Fruit fly (Drosophila melanogaster) whole organism, embryonic: ENCODE measurements around the gene MESR3.

ENCODE experiments used
- C15 ChIP-seq: fragments of 200-800 bp; sonication (Bioruptor generic); IDR thresholded peaks from 3 replicates; pipeline ENCODE4 v1.3.6; 2022; ENCODE audit warnings: missing biosample characterization, missing genetic modification characterization
- CG10209 ChIP-seq: fragments of 200-800 bp; sonication (Bioruptor generic); optimal IDR thresholded peaks from 3 replicates; lab custom pipeline; 2017; ENCODE audit warnings: missing biosample characterization, mild to moderate bottlenecking, missing genetic modification characterization, missing genetic modification reagents
- CG11085 ChIP-seq: fragments of 200-800 bp; sonication (Bioruptor generic); IDR thresholded peaks from 2 replicates; pipeline ENCODE4 v1.3.6; 2022; ENCODE audit warnings: missing biosample characterization, missing genetic modification characterization
- CG11093 ChIP-seq: fragments of 200-800 bp; sonication (Bioruptor generic); IDR thresholded peaks from 3 replicates; pipeline ENCODE4 v1.3.6; 2022; ENCODE audit warnings: missing biosample characterization, missing genetic modification characterization
- CG12236 ChIP-seq: fragments of 200-800 bp; sonication (Bioruptor generic); optimal IDR thresholded peaks from 2 replicates; lab custom pipeline; 2016; ENCODE audit warnings: missing biosample characterization, missing genetic modification characterization
- CG13775 ChIP-seq: fragments of 200-800 bp; sonication (Bioruptor generic); optimal IDR thresholded peaks from 3 replicates; lab custom pipeline; 2017; ENCODE audit warnings: missing biosample characterization, mild to moderate bottlenecking, missing genetic modification characterization
- CG14014 ChIP-seq: fragments of 200-800 bp; sonication (Bioruptor generic); IDR thresholded peaks from 2 replicates; pipeline ENCODE4 v1.3.6; 2022; ENCODE audit warnings: missing biosample characterization, missing genetic modification characterization
- CG14050 ChIP-seq: fragments of 200-800 bp; sonication (Bioruptor generic); IDR thresholded peaks from 3 replicates; pipeline ENCODE4 v1.3.6; 2022; ENCODE audit warnings: missing biosample characterization, missing genetic modification characterization
- CG14710 ChIP-seq: fragments of 200-800 bp; sonication (Bioruptor generic); optimal IDR thresholded peaks from 3 replicates; lab custom pipeline; 2019; ENCODE audit warnings: missing biosample characterization, mild to moderate bottlenecking, missing genetic modification characterization, moderate library complexity
- CG17361 ChIP-seq: fragments of 200-800 bp; sonication (Bioruptor generic); IDR thresholded peaks from 3 replicates; pipeline ENCODE4 v1.3.6; 2022; ENCODE audit warnings: missing biosample characterization, missing genetic modification characterization
- CG18011 ChIP-seq: fragments of 200-800 bp; sonication (Bioruptor generic); optimal IDR thresholded peaks from 2 replicates; lab custom pipeline; 2017; ENCODE audit warnings: missing biosample characterization, missing genetic modification characterization, mild to moderate bottlenecking, moderate library complexity, missing genotype
- CG33557 ChIP-seq: fragments of 200-800 bp; sonication (Bioruptor generic); optimal IDR thresholded peaks from 2 replicates; lab custom pipeline; 2019; ENCODE audit warnings: missing biosample characterization, mild to moderate bottlenecking, missing genetic modification characterization, moderate library complexity
- CG4424 ChIP-seq: fragments of 200-800 bp; sonication (Bioruptor generic); optimal IDR thresholded peaks from 3 replicates; lab custom pipeline; 2016; ENCODE audit warnings: missing biosample characterization, missing genetic modification characterization
- CG4854 ChIP-seq: fragments of 200-800 bp; sonication (Bioruptor generic); optimal IDR thresholded peaks from 2 replicates; lab custom pipeline; 2016; ENCODE audit warnings: missing biosample characterization, missing genetic modification characterization, inconsistent platforms
- CG7271 ChIP-seq: fragments of 200-800 bp; sonication (Bioruptor generic); optimal IDR thresholded peaks from 2 replicates; lab custom pipeline; 2018; ENCODE audit warnings: missing biosample characterization, mild to moderate bottlenecking, missing genetic modification characterization, moderate library complexity
- CG8924 ChIP-seq: fragments of 200-800 bp; optimal IDR thresholded peaks from 3 replicates; lab custom pipeline; 2019; ENCODE audit warnings: missing biosample characterization, mild to moderate bottlenecking, missing genetic modification characterization, moderate library complexity
- CoRest ChIP-seq: fragments of 200-800 bp; sonication (Bioruptor generic); optimal IDR thresholded peaks from 3 replicates; lab custom pipeline; 2018; ENCODE audit warnings: missing biosample characterization, mild to moderate bottlenecking, missing genetic modification characterization, moderate library complexity
- HLH3B ChIP-seq: fragments of 200-800 bp; sonication (Bioruptor generic); IDR thresholded peaks from 2 replicates; pipeline ENCODE4 v1.3.6; 2022; ENCODE audit warnings: missing biosample characterization, missing genetic modification characterization
- Hmr ChIP-seq: fragments of 200-800 bp; sonication (Bioruptor generic); optimal IDR thresholded peaks from 3 replicates; lab custom pipeline; 2017; ENCODE audit warnings: mild to moderate bottlenecking, missing biosample characterization, missing genetic modification reagents, missing genetic modification characterization
- Lpt ChIP-seq: fragments of >200 bp; optimal IDR thresholded peaks from 2 replicates; lab custom pipeline; 2018; ENCODE audit warnings: missing biosample characterization, missing genetic modification characterization
- MESR4 ChIP-seq: fragments of 200-800 bp; sonication (Bioruptor generic); optimal IDR thresholded peaks from 2 replicates; lab custom pipeline; 2018; ENCODE audit warnings: missing biosample characterization, mild to moderate bottlenecking, missing genetic modification characterization, moderate library complexity
- Mes4 ChIP-seq: fragments of 200-800 bp; sonication (Bioruptor generic); optimal IDR thresholded peaks from 2 replicates; lab custom pipeline; 2016; ENCODE audit warnings: missing biosample characterization, missing genetic modification characterization
- Mrtf ChIP-seq: fragments of 200-800 bp; sonication (Bioruptor generic); IDR thresholded peaks from 3 replicates; pipeline ENCODE4 v1.3.6; 2022; ENCODE audit warnings: missing biosample characterization, missing genetic modification characterization
- Nf-YC ChIP-seq: fragments of 200-800 bp; optimal IDR thresholded peaks from 3 replicates; lab custom pipeline; 2019; ENCODE audit warnings: missing biosample characterization, mild to moderate bottlenecking, missing genetic modification characterization, moderate library complexity
- Poxn ChIP-seq: fragments of 200-800 bp; sonication (Bioruptor generic); IDR thresholded peaks from 2 replicates; pipeline ENCODE4 v1.3.6; 2022; ENCODE audit warnings: missing biosample characterization, missing genetic modification characterization
- Ptx1 ChIP-seq: fragments of 200-800 bp; sonication (Bioruptor generic); IDR thresholded peaks from 2 replicates; pipeline ENCODE4 v1.3.6; 2022; ENCODE audit warnings: missing biosample characterization, missing genetic modification characterization
- Rfx ChIP-seq: fragments of 200-800 bp; sonication (Bioruptor generic); IDR thresholded peaks from 2 replicates; pipeline ENCODE4 v1.3.6; 2022; ENCODE audit warnings: missing biosample characterization, missing genetic modification characterization
- Scr ChIP-seq: fragments of 200-800 bp; sonication (Bioruptor generic); IDR thresholded peaks from 2 replicates; pipeline ENCODE4 v1.3.6; 2022; ENCODE audit warnings: missing biosample characterization, missing genetic modification characterization; ENCODE audit not compliant: partially characterized antibody
- Ssrp ChIP-seq: fragments of 200-800 bp; sonication (Bioruptor generic); optimal IDR thresholded peaks from 2 replicates; lab custom pipeline; 2018; ENCODE audit warnings: missing biosample characterization, mild to moderate bottlenecking, missing genetic modification characterization, moderate library complexity
- ara ChIP-seq: fragments of 200-800 bp; sonication (Bioruptor generic); IDR thresholded peaks from 2 replicates; pipeline ENCODE4 v1.3.6; 2022; ENCODE audit warnings: missing biosample characterization, missing genetic modification characterization
- bsh ChIP-seq, 2 experiments: fragments of 200-800 bp; sonication (Bioruptor generic); optimal IDR thresholded peaks; 2 replicates each; lab custom pipeline; 2017 to 2018; ENCODE audit warnings: mild to moderate bottlenecking in 2 of 2, missing biosample characterization in 2 of 2, missing genetic modification characterization in 2 of 2, moderate library complexity in 1 of 2
- croc ChIP-seq: fragments of 200-800 bp; sonication (Bioruptor generic); conservative IDR thresholded peaks from 3 replicates; pipeline ENCODE4 v1.3.6; 2022; ENCODE audit warnings: missing biosample characterization, missing genetic modification characterization
- dati ChIP-seq: fragments of 200-800 bp; sonication (Bioruptor generic); IDR thresholded peaks from 2 replicates; pipeline ENCODE4 v1.3.6; 2022; ENCODE audit warnings: missing biosample characterization, missing genetic modification characterization
- dpn ChIP-seq, 2 experiments: fragments of 200-800 bp; sonication (Bioruptor generic); optimal IDR thresholded peaks; 3 replicates each; lab custom pipeline; 2016; ENCODE audit warnings: missing biosample characterization in 2 of 2, missing genetic modification characterization in 2 of 2
- gfzf ChIP-seq: fragments of 200-800 bp; sonication (Bioruptor generic); optimal IDR thresholded peaks from 2 replicates; lab custom pipeline; 2016; ENCODE audit warnings: missing biosample characterization, mild to moderate bottlenecking, missing genetic modification characterization, moderate library complexity
- gt ChIP-seq: fragments of 200-800 bp; sonication (Bioruptor generic); IDR thresholded peaks from 2 replicates; pipeline ENCODE4 v1.3.6; 2022; ENCODE audit warnings: missing biosample characterization, missing genetic modification characterization
- her ChIP-seq: fragments of 200-800 bp; sonication (Bioruptor generic); optimal IDR thresholded peaks from 2 replicates; lab custom pipeline; 2016; ENCODE audit warnings: missing biosample characterization, missing genetic modification characterization
- mam ChIP-seq: fragments of 200-800 bp; sonication (Bioruptor generic); optimal IDR thresholded peaks from 3 replicates; lab custom pipeline; 2016; ENCODE audit warnings: missing biosample characterization, missing genetic modification characterization
- pita ChIP-seq: fragments of 200-800 bp; sonication (Bioruptor generic); optimal IDR thresholded peaks from 2 replicates; lab custom pipeline; 2017; ENCODE audit warnings: missing biosample characterization, mild to moderate bottlenecking, missing genetic modification characterization
- pros ChIP-seq: fragments of 200-800 bp; sonication (Bioruptor generic); optimal IDR thresholded peaks from 3 replicates; lab custom pipeline; 2019; ENCODE audit warnings: missing biosample characterization, mild to moderate bottlenecking, missing genetic modification characterization, moderate library complexity
- rib ChIP-seq: fragments of 200-800 bp; sonication (Bioruptor generic); IDR thresholded peaks from 2 replicates; pipeline ENCODE4 v1.3.6; 2022; ENCODE audit warnings: missing biosample characterization, missing genetic modification characterization
- slou ChIP-seq: fragments of 200-800 bp; sonication (Bioruptor generic); optimal IDR thresholded peaks from 3 replicates; lab custom pipeline; 2016; ENCODE audit warnings: missing biosample characterization, missing genetic modification characterization
- so ChIP-seq: fragments of 200-800 bp; sonication (Bioruptor generic); IDR thresholded peaks from 3 replicates; pipeline ENCODE4 v1.3.6; 2022; ENCODE audit warnings: missing biosample characterization, missing genetic modification characterization
- sug ChIP-seq: fragments of 200-800 bp; optimal IDR thresholded peaks from 2 replicates; lab custom pipeline; 2019; ENCODE audit warnings: missing biosample characterization, mild to moderate bottlenecking, missing genetic modification characterization, moderate library complexity
- tgo ChIP-seq: fragments of 200-800 bp; sonication (Bioruptor generic); IDR thresholded peaks from 3 replicates; pipeline ENCODE4 v1.3.6; 2022; ENCODE audit warnings: missing biosample characterization, missing genetic modification characterization
- tio ChIP-seq: fragments of 200-800 bp; sonication (Bioruptor generic); optimal IDR thresholded peaks from 2 replicates; lab custom pipeline; 2017; ENCODE audit warnings: missing biosample characterization, missing genetic modification characterization, inconsistent platforms
- ttk ChIP-seq: fragments of 200-800 bp; sonication (Bioruptor generic); IDR thresholded peaks from 2 replicates; pipeline ENCODE4 v2.1.2; 2022; ENCODE audit warnings: missing biosample characterization, missing genetic modification characterization
- twi ChIP-seq: fragments of 200-800 bp; optimal IDR thresholded peaks from 2 replicates; lab custom pipeline; 2019; ENCODE audit warnings: missing biosample characterization, mild to moderate bottlenecking, missing genetic modification characterization, moderate library complexity
- wdn ChIP-seq: fragments of 200-800 bp; sonication (Bioruptor generic); IDR thresholded peaks from 2 replicates; pipeline ENCODE4 v1.3.6; 2022; ENCODE audit warnings: missing biosample characterization, missing genetic modification characterization

Gene MESR3

dm6 chr2L:18693877-18694723 is 77.0 kb downstream of the MESR3 start (continued):
- TF ChIP-seq croc (no peak; the same call in 1 of the 3 replicates), gfzf (GFP tag; lab: Kevin White, UChicago) (no peak), CG8924 (tag; lab: Kevin White, UChicago) (peak; percentile 60), Ssrp (tag; lab: Kevin White, UChicago) (peak; percentile 14), MESR4 (peak; percentile 6), Rfx (peak; percentile 80), rib (GFP tag; lab: Robert Waterston, UW) (peak; percentile 68), slou (GFP tag; lab: Kevin White, UChicago) (no peak), Mes4 (GFP tag; lab: Kevin White, UChicago) (peak; percentile 14), tio (GFP tag; lab: Kevin White, UChicago) (peak; percentile 46), CG14710 (tag; lab: Kevin White, UChicago) (peak; percentile 49), Mrtf (peak; percentile 55; the same call in 2 of the 3 replicates), twi (tag; lab: Kevin White, UChicago) (no peak), gt (GFP tag; lab: Robert Waterston, UW) (0 out of 2 replicates have a peak, but pooled peaks have one; percentile 21), CG18011 (GFP tag; lab: Kevin White, UChicago) (peak; percentile 44), tgo (GFP tag; lab: Robert Waterston, UW) (peak; percentile 67), CG14014 (GFP tag; lab: Robert Waterston, UW) (peak; percentile 76), ara (GFP tag; lab: Robert Waterston, UW) (peak; percentile 64), her (GFP tag; lab: Kevin White, UChicago) (peak; percentile 74), CoRest (tag; lab: Kevin White, UChicago) (peak; percentile 13), bsh (GFP tag; optimal IDR thresholded peaks at IDR 0.05; lab: Kevin White, UChicago) (peak; percentile 17 to 53), so (peak; percentile 53), sug (tag; lab: Kevin White, UChicago) (peak; percentile 100), C15 (GFP tag; lab: Robert Waterston, UW) (no peak), Ptx1 (peak; percentile 63), CG12236 (GFP tag; lab: Kevin White, UChicago) (peak; percentile 35), Lpt (no peak), pros (no peak), ttk (GFP tag; lab: Robert Waterston, UW) (no peak), HLH3B (peak; percentile 52; the same call in 1 of the 2 replicates), dpn (GFP tag; optimal IDR thresholded peaks at IDR 0.05; lab: Kevin White, UChicago) (peak; percentile 66 to 74), CG10209 (peak; percentile 63), Scr (0 out of 2 replicates have a peak, but pooled peaks have one; percentile 12), CG33557 (GFP tag; lab: Kevin White, UChicago) (peak; percentile 17), dati (GFP tag; lab: Robert Waterston, UW) (no peak), pita (no peak), CG14050 (GFP tag; lab: Robert Waterston, UW) (no peak; the same call in 2 of the 3 replicates), mam (GFP tag; lab: Kevin White, UChicago) (peak; percentile 76), CG17361 (GFP tag; lab: Robert Waterston, UW) (peak; percentile 71), CG11085 (0 out of 2 replicates have a peak, but pooled peaks have one; percentile 38), CG7271 (tag; lab: Kevin White, UChicago) (no peak), Nf-YC (tag; lab: Kevin White, UChicago) (peak; percentile 44), CG11093 (0 out of 3 replicates have a peak, but pooled peaks have one; percentile 37), CG4854 (peak; percentile 22), Hmr (GFP tag; lab: Kevin White, UChicago) (peak; percentile 63), wdn (GFP tag; lab: Robert Waterston, UW) (0 out of 2 replicates have a peak, but pooled peaks have one; percentile 29), Poxn (GFP tag; lab: Robert Waterston, UW) (no peak), CG4424 (GFP tag; lab: Kevin White, UChicago) (peak; percentile 63), CG13775 (GFP tag; lab: Kevin White, UChicago) (peak; percentile 55)
